Worm (Caenorhabditis elegans) whole organism, L4/young adult: ENCODE results near the gene K06A4.10.

Experiments used
- W03F9.2 ChIP-seq: fragments of 150-350 bp; optimal IDR thresholded peaks from 2 replicates; lab custom pipeline; 2014; ENCODE audit warnings: missing biosample characterization, missing genetic modification characterization
- him-1 ChIP-seq: sonication (generic microtip); optimal IDR thresholded peaks from 2 replicates; lab custom pipeline; 2016; ENCODE audit warnings: missing genotype, missing genetic modification reagents, missing genetic modification characterization, missing compliant biosample characterization

ce11 chrV:9526470-9526869 is 36.9 kb upstream of the K06A4.10 start, which contains the start of gene C50F4.1:
- TF ChIP-seq him-1 (no peak), W03F9.2 (tag; lab: Kevin White, UChicago) (no peak)
